Fruit fly (Drosophila melanogaster) whole organism, adult: ENCODE measurements around the gene Art2.

Experiments
- CG11617 ChIP-seq: fragments of 200-800 bp; sonication (Bioruptor generic); optimal IDR thresholded peaks from 2 replicates; lab custom pipeline; 2017; ENCODE audit warnings: mild to moderate bottlenecking, missing biosample characterization, missing genetic modification reagents, missing genetic modification characterization
- CG12768 ChIP-seq: fragments of 200-800 bp; sonication (Bioruptor generic); optimal IDR thresholded peaks from 2 replicates; lab custom pipeline; 2017; ENCODE audit warnings: missing biosample characterization, missing genetic modification characterization, mild to moderate bottlenecking, moderate library complexity, missing genetic modification reagents
- CG14711 ChIP-seq: fragments of 200-800 bp; sonication (Bioruptor generic); optimal IDR thresholded peaks from 2 replicates; lab custom pipeline; 2018; ENCODE audit warnings: missing biosample characterization, mild to moderate bottlenecking, missing genetic modification characterization, moderate library complexity
- CG1620 ChIP-seq: fragments of 200-800 bp; sonication (Bioruptor generic); optimal IDR thresholded peaks from 2 replicates; lab custom pipeline; 2016; ENCODE audit warnings: missing biosample characterization, missing genetic modification characterization
- CG33017 ChIP-seq: fragments of 200-800 bp; sonication (Bioruptor generic); optimal IDR thresholded peaks from 2 replicates; lab custom pipeline; 2018; ENCODE audit warnings: missing biosample characterization, mild to moderate bottlenecking, missing genetic modification characterization, moderate library complexity
- CG5204 ChIP-seq: fragments of 200-800 bp; sonication (Bioruptor generic); optimal IDR thresholded peaks from 2 replicates; lab custom pipeline; 2016; ENCODE audit warnings: missing biosample characterization, missing genetic modification characterization
- CG7045 ChIP-seq: fragments of 200-800 bp; sonication (Bioruptor generic); optimal IDR thresholded peaks from 2 replicates; lab custom pipeline; 2017; ENCODE audit warnings: missing biosample characterization, mild to moderate bottlenecking, missing genetic modification characterization
- CG7101 ChIP-seq: fragments of 200-800 bp; sonication (Bioruptor generic); optimal IDR thresholded peaks from 2 replicates; lab custom pipeline; 2018; ENCODE audit warnings: missing biosample characterization, mild to moderate bottlenecking, missing genetic modification characterization, moderate library complexity
- Clk ChIP-seq: fragments of 200-800 bp; sonication (Bioruptor generic); optimal IDR thresholded peaks from 2 replicates; lab custom pipeline; 2017; ENCODE audit warnings: missing biosample characterization, missing genetic modification characterization
- Crg-1 ChIP-seq: fragments of 200-800 bp; sonication (Bioruptor generic); optimal IDR thresholded peaks from 2 replicates; lab custom pipeline; 2016; ENCODE audit warnings: missing biosample characterization, missing genetic modification characterization
- Hr96 ChIP-seq: fragments of 200-800 bp; sonication (Bioruptor generic); optimal IDR thresholded peaks from 2 replicates; lab custom pipeline; 2016; ENCODE audit warnings: missing biosample characterization, missing genetic modification characterization
- Mnt ChIP-seq: fragments of 200-800 bp; sonication (Bioruptor generic); optimal IDR thresholded peaks from 2 replicates; lab custom pipeline; 2016; ENCODE audit warnings: missing biosample characterization, mild to moderate bottlenecking, missing genetic modification characterization
- bab1 ChIP-seq: fragments of 200-800 bp; sonication (Bioruptor generic); optimal IDR thresholded peaks from 3 replicates; lab custom pipeline; 2019; ENCODE audit warnings: missing biosample characterization, mild to moderate bottlenecking, missing genetic modification characterization, moderate library complexity
- cic ChIP-seq: fragments of 200-800 bp; sonication (Bioruptor generic); optimal IDR thresholded peaks from 2 replicates; lab custom pipeline; 2017; ENCODE audit warnings: missing biosample characterization, mild to moderate bottlenecking, missing genetic modification characterization, moderate library complexity
- cnc ChIP-seq, 2 experiments: fragments of >200 bp; optimal IDR thresholded peaks; 2 replicates each; lab custom pipeline; 2017
- kay ChIP-seq: fragments of 200-800 bp; sonication (Bioruptor generic); peaks from one replicate; lab custom pipeline; 2016; ENCODE audit warnings: missing biosample characterization, missing genetic modification characterization, borderline replicate concordance
- ovo ChIP-seq: fragments of 200-800 bp; sonication (Bioruptor generic); optimal IDR thresholded peaks from 2 replicates; lab custom pipeline; 2016; ENCODE audit warnings: missing biosample characterization, missing genetic modification characterization
- pad ChIP-seq: fragments of 200-800 bp; sonication (Bioruptor generic); optimal IDR thresholded peaks from 3 replicates; lab custom pipeline; 2017; ENCODE audit warnings: missing biosample characterization, missing genetic modification characterization, mild to moderate bottlenecking, moderate library complexity, missing genetic modification reagents
- tj ChIP-seq: fragments of 200-800 bp; sonication (Bioruptor generic); optimal IDR thresholded peaks from 3 replicates; lab custom pipeline; 2017; ENCODE audit warnings: missing biosample characterization, mild to moderate bottlenecking, missing genetic modification characterization, moderate library complexity
- toe ChIP-seq: fragments of 200-800 bp; sonication (Bioruptor generic); optimal IDR thresholded peaks from 2 replicates; lab custom pipeline; 2016; ENCODE audit warnings: missing biosample characterization, missing genetic modification characterization

Gene Art2

DNA sequence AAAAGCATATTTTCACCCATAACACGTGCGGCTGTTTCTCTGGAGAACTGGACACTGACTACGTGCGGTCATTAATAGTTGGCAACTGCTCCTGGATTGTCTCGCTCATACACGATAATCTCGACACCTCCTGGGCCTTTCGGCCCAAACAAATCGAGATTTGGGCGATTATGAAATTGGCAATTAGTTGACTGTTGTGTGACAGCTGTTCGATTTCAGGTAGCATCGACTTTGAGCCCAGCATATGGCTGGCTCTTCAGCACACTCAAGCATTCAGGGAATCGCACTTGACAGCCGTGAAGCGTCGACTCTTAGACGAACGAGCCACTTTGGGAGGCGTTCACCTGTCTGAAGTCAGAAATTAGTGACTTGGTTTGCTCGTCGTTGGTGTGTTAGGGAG, at the start of gene Art2:
Gene Art2 (minus strand): TSS at position 101 of the 400 bp plus-strand sequence.
- no peak for TF ChIP-seq CG14711 (tag; lab: Kevin White, UChicago)

dm6 chr2L:4324254-4324653, 43.1 kb upstream of the Art2 start, which contains the start of gene bdl:
Gene bdl (plus strand): TSS chr2L:4324554.
- TF ChIP-seq CG12768 (GFP tag; lab: Kevin White, UChicago) = no peak
- peak; percentile 8 for TF ChIP-seq CG7045 (GFP tag; lab: Kevin White, UChicago)
- no peak for TF ChIP-seq Hr96 (GFP tag; lab: Kevin White, UChicago)
- no peak for TF ChIP-seq CG7101
- TF ChIP-seq tj (GFP tag; lab: Kevin White, UChicago) = peak; percentile 20
- no peak for TF ChIP-seq Mnt (GFP tag; lab: Kevin White, UChicago)
- no peak for TF ChIP-seq CG14711 (tag; lab: Kevin White, UChicago)
- TF ChIP-seq Crg-1 (GFP tag; lab: Kevin White, UChicago) = no peak
- no peak for TF ChIP-seq CG5204
- TF ChIP-seq ovo (GFP tag; lab: Kevin White, UChicago) = no peak
- no peak for TF ChIP-seq pad (GFP tag; lab: Kevin White, UChicago)

DNA sequence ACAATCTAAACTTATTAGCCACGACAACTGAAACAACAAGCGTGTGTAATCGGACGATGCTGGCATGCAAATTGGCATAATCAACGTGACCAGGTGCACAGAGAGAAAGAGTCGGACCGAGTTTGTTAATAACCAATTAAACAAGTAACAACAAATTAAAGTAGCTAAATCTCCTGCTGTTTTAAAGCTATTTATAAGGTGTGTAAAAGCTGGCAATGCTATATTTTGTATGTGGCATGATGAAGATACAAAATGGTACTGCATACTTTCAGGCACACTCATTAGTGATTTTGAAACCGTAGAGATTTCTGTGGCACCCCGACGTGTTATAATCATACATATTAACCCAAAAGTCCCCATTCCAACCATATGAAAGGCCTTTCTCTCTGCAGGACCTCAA, 36.8 kb upstream of the Art2 start:
- TF ChIP-seq Hr96 (GFP tag; lab: Kevin White, UChicago) (no peak), CG7101 (no peak), ovo (GFP tag; lab: Kevin White, UChicago) (no peak), Clk (no peak), Mnt (GFP tag; lab: Kevin White, UChicago) (no peak), CG12768 (GFP tag; lab: Kevin White, UChicago) (no peak), CG14711 (tag; lab: Kevin White, UChicago) (no peak), CG11617 (no peak), toe (GFP tag; lab: Kevin White, UChicago) (no peak), CG33017 (no peak), cic (GFP tag; lab: Kevin White, UChicago) (no peak), Crg-1 (GFP tag; lab: Kevin White, UChicago) (no peak), cnc (optimal IDR thresholded peaks at IDR 0.05; lab: Kevin White, UChicago) (no peak), tj (GFP tag; lab: Kevin White, UChicago) (no peak), CG1620 (no peak), kay (GFP tag; lab: Kevin White, UChicago) (no peak), bab1 (no peak), CG7045 (GFP tag; lab: Kevin White, UChicago) (no peak), CG5204 (no peak), pad (GFP tag; lab: Kevin White, UChicago) (no peak)

- TF ChIP-seq tj (GFP tag; lab: Kevin White, UChicago) (no peak), Crg-1 (GFP tag; lab: Kevin White, UChicago) (no peak), CG7101 (no peak), cnc (optimal IDR thresholded peaks at IDR 0.05; lab: Kevin White, UChicago) (no peak), CG5204 (no peak), CG12768 (GFP tag; lab: Kevin White, UChicago) (no peak), CG11617 (no peak), CG14711 (tag; lab: Kevin White, UChicago) (peak; percentile 31), bab1 (no peak), pad (GFP tag; lab: Kevin White, UChicago) (peak; percentile 31), Clk (no peak), CG1620 (no peak)
Measured at dm6 chr2L:4310028-4310658, 29.0 kb upstream of the Art2 start.

dm6 chr2L:4296887-4297286, 15.8 kb upstream of the Art2 start:
- no peak for TF ChIP-seq CG11617
- TF ChIP-seq Clk = no peak

dm6 chr2L:4295653-4296052, 14.5 kb upstream of the Art2 start:
- TF ChIP-seq CG7101 = no peak
- no peak for TF ChIP-seq kay (GFP tag; lab: Kevin White, UChicago)

DNA sequence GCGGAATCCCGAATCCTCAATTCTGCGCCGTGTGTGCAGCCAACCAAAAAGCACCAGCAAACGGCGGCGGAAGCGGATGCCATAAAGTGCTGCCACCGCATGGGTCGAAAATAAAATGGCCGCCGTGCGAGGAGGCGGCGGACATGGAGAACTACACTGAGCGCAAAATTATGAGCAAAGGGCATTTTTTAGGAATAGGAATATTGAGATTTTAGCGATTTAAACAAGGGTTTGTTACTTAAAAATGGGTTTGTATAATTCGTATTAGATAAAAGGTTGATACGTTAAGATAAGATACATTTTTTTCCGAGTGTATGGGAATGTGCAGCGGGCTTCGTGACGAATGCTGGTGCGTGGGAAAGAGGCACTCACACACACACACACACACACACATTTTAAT, 11.4 kb upstream of the Art2 start:
- TF ChIP-seq CG33017 = no peak
- TF ChIP-seq Hr96 (GFP tag; lab: Kevin White, UChicago) = no peak
- TF ChIP-seq tj (GFP tag; lab: Kevin White, UChicago) = no peak
- no peak for TF ChIP-seq bab1
- no peak for TF ChIP-seq CG12768 (GFP tag; lab: Kevin White, UChicago)
- TF ChIP-seq Crg-1 (GFP tag; lab: Kevin White, UChicago) = no peak
- no peak for TF ChIP-seq CG5204
- no peak for TF ChIP-seq CG14711 (tag; lab: Kevin White, UChicago)
- no peak for TF ChIP-seq toe (GFP tag; lab: Kevin White, UChicago)
- no peak for TF ChIP-seq Clk

dm6 chr2L:4287076-4287475, 6.0 kb upstream of the Art2 start:
- TF ChIP-seq CG7045 (GFP tag; lab: Kevin White, UChicago) (no peak), CG11617 (no peak), Crg-1 (GFP tag; lab: Kevin White, UChicago) (no peak), toe (GFP tag; lab: Kevin White, UChicago) (no peak), cnc (optimal IDR thresholded peaks at IDR 0.05; lab: Kevin White, UChicago) (no peak), Hr96 (GFP tag; lab: Kevin White, UChicago) (no peak), CG7101 (no peak), CG33017 (no peak), CG5204 (no peak), kay (GFP tag; lab: Kevin White, UChicago) (no peak), ovo (GFP tag; lab: Kevin White, UChicago) (no peak), pad (GFP tag; lab: Kevin White, UChicago) (no peak), CG14711 (tag; lab: Kevin White, UChicago) (no peak), cic (GFP tag; lab: Kevin White, UChicago) (no peak)
